Worm (Caenorhabditis elegans) whole organism, L3 larva: ENCODE results near the gene F54C8.1.
A peak's percentile ranks its signal among the peaks of the same experiment; 100 is the strongest.

Experiments used
- ZK546.5 ChIP-seq: sonication (generic microtip); optimal IDR thresholded peaks from 2 replicates; lab custom pipeline; 2017; ENCODE audit warnings: missing biosample characterization, missing genetic modification characterization
- ama-1 ChIP-seq: fragments of 150-350 bp; optimal IDR thresholded peaks from 2 replicates; lab custom pipeline; 2018
- ceh-16 ChIP-seq: sonication (generic microtip); optimal IDR thresholded peaks from 2 replicates; lab custom pipeline; 2017; ENCODE audit warnings: missing biosample characterization, missing genetic modification characterization
- ceh-28 ChIP-seq: fragments of 150-350 bp; optimal IDR thresholded peaks from 2 replicates; lab custom pipeline; 2014; ENCODE audit warnings: missing biosample characterization, missing genetic modification reagents, missing genetic modification characterization
- ceh-82 ChIP-seq: fragments of 150-350 bp; optimal IDR thresholded peaks from 2 replicates; lab custom pipeline; 2014; ENCODE audit warnings: missing biosample characterization, missing genetic modification characterization
- ceh-9 ChIP-seq: sonication (generic microtip); optimal IDR thresholded peaks from 2 replicates; lab custom pipeline; 2018; ENCODE audit warnings: missing biosample characterization, missing genetic modification characterization
- daf-12 ChIP-seq: fragments of 150-350 bp; optimal IDR thresholded peaks from 2 replicates; lab custom pipeline; 2014; ENCODE audit warnings: missing biosample characterization, missing genetic modification reagents, missing genetic modification characterization
- egl-5 ChIP-seq: fragments of 150-350 bp; optimal IDR thresholded peaks from 2 replicates; lab custom pipeline; 2017; ENCODE audit warnings: missing biosample characterization, missing genetic modification reagents, missing genetic modification characterization, inconsistent platforms
- elt-2 ChIP-seq: sonication (generic microtip); optimal IDR thresholded peaks from 2 replicates; lab custom pipeline; 2016; ENCODE audit warnings: missing genetic modification reagents, mild to moderate bottlenecking, missing genetic modification characterization, missing compliant biosample characterization
- elt-3 ChIP-seq, 3 experiments: fragments of 150-350 bp in 1 of 3; sonication (generic microtip) in 2 of 3; optimal IDR thresholded peaks; 2 replicates in 2 of 3; 4 replicates in 1 of 3; lab custom pipeline; 2014 to 2017; ENCODE audit warnings: missing biosample characterization in 3 of 3, missing genetic modification characterization in 3 of 3
- fkh-10 ChIP-seq: sonication (generic microtip); optimal IDR thresholded peaks from 2 replicates; lab custom pipeline; 2017; ENCODE audit warnings: missing biosample characterization, missing genetic modification reagents, missing genetic modification characterization
- fkh-2 ChIP-seq: fragments of 150-350 bp; optimal IDR thresholded peaks from 2 replicates; lab custom pipeline; 2014; ENCODE audit warnings: missing biosample characterization, missing genetic modification reagents, missing genetic modification characterization
- fos-1 ChIP-seq: fragments of 150-350 bp; optimal IDR thresholded peaks from 2 replicates; lab custom pipeline; 2014; ENCODE audit warnings: missing biosample characterization, missing genetic modification characterization
- jun-1 ChIP-seq: fragments of 150-350 bp; optimal IDR thresholded peaks from 2 replicates; lab custom pipeline; 2014; ENCODE audit warnings: missing biosample characterization, missing genetic modification reagents, missing genetic modification characterization
- lin-15B ChIP-seq: fragments of 150-350 bp; optimal IDR thresholded peaks from 2 replicates; lab custom pipeline; 2014; ENCODE audit warnings: missing biosample characterization, missing genetic modification characterization
- lin-39 ChIP-seq: fragments of 150-350 bp; optimal IDR thresholded peaks from 2 replicates; lab custom pipeline; 2018; ENCODE audit warnings: missing biosample characterization, missing genetic modification reagents, missing genetic modification characterization
- mdl-1 ChIP-seq: fragments of 150-350 bp; optimal IDR thresholded peaks from 2 replicates; lab custom pipeline; 2014; ENCODE audit warnings: missing biosample characterization, missing genetic modification characterization
- nfya-1 ChIP-seq: sonication (generic microtip); optimal IDR thresholded peaks from 2 replicates; lab custom pipeline; 2017; ENCODE audit warnings: missing genetic modification characterization, mild to moderate bottlenecking, missing compliant biosample characterization, antibody characterized with exemption, moderate library complexity; ENCODE audit not compliant: insufficient read depth
- nhr-11 ChIP-seq: fragments of 150-350 bp; optimal IDR thresholded peaks from 2 replicates; lab custom pipeline; 2014; ENCODE audit warnings: missing biosample characterization, missing genetic modification characterization
- nhr-12 ChIP-seq: fragments of 150-350 bp; optimal IDR thresholded peaks from 2 replicates; lab custom pipeline; 2014; ENCODE audit warnings: missing biosample characterization, missing genetic modification characterization
- nhr-23 ChIP-seq: fragments of 150-350 bp; optimal IDR thresholded peaks from 2 replicates; lab custom pipeline; 2014; ENCODE audit warnings: missing biosample characterization, missing genetic modification reagents, missing genetic modification characterization
- nhr-25 ChIP-seq: sonication (generic microtip); optimal IDR thresholded peaks from 2 replicates; lab custom pipeline; 2017; ENCODE audit warnings: missing biosample characterization, missing genetic modification characterization
- nhr-28 ChIP-seq: fragments of 150-350 bp; optimal IDR thresholded peaks from 2 replicates; lab custom pipeline; 2014; ENCODE audit warnings: missing biosample characterization, missing genetic modification characterization
- nhr-67 ChIP-seq: fragments of 150-350 bp; optimal IDR thresholded peaks from 2 replicates; lab custom pipeline; 2014; ENCODE audit warnings: missing biosample characterization, missing genetic modification characterization
- nhr-76 ChIP-seq: fragments of 150-350 bp; sonication (generic microtip); optimal IDR thresholded peaks from 5 replicates; lab custom pipeline; 2014; ENCODE audit warnings: missing biosample characterization, missing genetic modification characterization
- nhr-77 ChIP-seq: fragments of 150-350 bp; optimal IDR thresholded peaks from 2 replicates; lab custom pipeline; 2014; ENCODE audit warnings: missing biosample characterization, missing genetic modification characterization
- pha-4 ChIP-seq: fragments of 150-350 bp; optimal IDR thresholded peaks from 2 replicates; lab custom pipeline; 2014; ENCODE audit warnings: missing biosample characterization, missing genetic modification reagents, missing genetic modification characterization
- pqm-1 ChIP-seq: fragments of 150-350 bp; optimal IDR thresholded peaks from 2 replicates; lab custom pipeline; 2017; ENCODE audit warnings: missing biosample characterization, missing genetic modification characterization, inconsistent platforms
- tbx-2 ChIP-seq: sonication (generic microtip); optimal IDR thresholded peaks from 2 replicates; lab custom pipeline; 2016; ENCODE audit warnings: mild to moderate bottlenecking, missing genetic modification characterization, missing compliant biosample characterization
- unc-39 ChIP-seq: sonication (generic microtip); optimal IDR thresholded peaks from 4 replicates; lab custom pipeline; 2017; ENCODE audit warnings: missing biosample characterization, missing genetic modification characterization
- unc-62 ChIP-seq: fragments of 150-350 bp; sonication (generic microtip); optimal IDR thresholded peaks from 4 replicates; lab custom pipeline; 2014; ENCODE audit warnings: missing biosample characterization, missing genetic modification reagents, missing genetic modification characterization
- zag-1 ChIP-seq: fragments of 150-350 bp; optimal IDR thresholded peaks from 2 replicates; lab custom pipeline; 2014; ENCODE audit warnings: missing biosample characterization, missing genetic modification characterization
- ztf-4 ChIP-seq: fragments of 150-350 bp; optimal IDR thresholded peaks from 2 replicates; lab custom pipeline; 2014; ENCODE audit warnings: missing biosample characterization, missing genetic modification characterization

F54C8.1 gene

DNA sequence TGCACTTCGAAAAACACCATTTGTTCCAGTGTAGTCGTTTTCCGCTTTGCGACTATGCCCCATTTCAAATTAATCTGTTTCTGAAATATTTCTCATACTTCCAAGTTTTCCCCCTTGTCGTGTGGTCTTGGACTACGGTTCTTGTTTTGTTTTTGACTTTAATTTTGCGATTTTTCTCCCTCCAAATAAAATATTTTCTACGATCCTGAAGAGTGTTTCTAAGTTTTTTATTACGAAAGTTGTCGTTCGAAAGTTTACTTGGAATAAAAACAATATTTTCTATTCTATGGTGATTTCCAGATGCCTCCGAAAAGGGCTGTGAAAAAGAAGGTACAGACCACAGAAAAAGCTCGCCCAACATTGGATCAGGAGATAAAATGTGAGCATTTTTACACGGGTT lies 28.4 kb downstream of the F54C8.1 start, which contains the start of gene tag-342:
TSS of gene tag-342 (plus strand) at position 301 of the 400 bp plus-strand sequence.
- TF ChIP-seq ceh-16 (tag; lab: Kevin White, UChicago) (no peak), nhr-12 (no peak), elt-3 (tag; optimal IDR thresholded peaks at IDR 0.05; lab: Kevin White, UChicago) (no peak), ceh-82 (no peak), elt-2 (tag; lab: Kevin White, UChicago) (no peak), unc-62 (no peak), nhr-67 (tag; lab: Kevin White, UChicago) (no peak), unc-39 (tag; lab: Kevin White, UChicago) (no peak), ceh-9 (tag; lab: Kevin White, UChicago) (no peak), ama-1 (lab: Kevin White, UChicago) (no peak), egl-5 (tag; lab: Kevin White, UChicago) (no peak), ceh-28 (no peak), nhr-11 (no peak), ZK546.5 (no peak), fos-1 (tag; lab: Kevin White, UChicago) (no peak), fkh-10 (GFP tag; lab: Kevin White, UChicago) (no peak)
- TF ChIP-seq, all 47 proteins: peak for 0

DNA sequence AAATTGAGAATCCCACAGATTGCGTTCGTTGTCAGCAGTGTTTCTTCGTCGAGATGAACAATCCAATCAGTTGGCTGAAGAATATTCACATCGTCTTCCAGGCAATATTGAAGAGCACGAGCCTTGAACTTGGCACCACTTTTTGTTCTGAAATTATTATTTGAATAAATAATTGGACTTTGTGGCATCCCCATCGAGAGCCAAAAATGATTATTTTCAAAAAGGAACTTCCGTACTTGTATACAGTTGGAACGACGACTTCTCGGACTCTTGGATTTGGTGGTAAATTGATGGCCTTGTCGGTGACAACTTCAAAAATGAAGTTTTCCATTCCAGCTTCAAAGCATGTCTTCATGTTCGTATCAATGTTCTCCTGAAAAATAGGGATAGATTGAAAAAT lies 32.5 kb downstream of the F54C8.1 start:
- TF ChIP-seq elt-2 (tag; lab: Kevin White, UChicago): no peak

DNA sequence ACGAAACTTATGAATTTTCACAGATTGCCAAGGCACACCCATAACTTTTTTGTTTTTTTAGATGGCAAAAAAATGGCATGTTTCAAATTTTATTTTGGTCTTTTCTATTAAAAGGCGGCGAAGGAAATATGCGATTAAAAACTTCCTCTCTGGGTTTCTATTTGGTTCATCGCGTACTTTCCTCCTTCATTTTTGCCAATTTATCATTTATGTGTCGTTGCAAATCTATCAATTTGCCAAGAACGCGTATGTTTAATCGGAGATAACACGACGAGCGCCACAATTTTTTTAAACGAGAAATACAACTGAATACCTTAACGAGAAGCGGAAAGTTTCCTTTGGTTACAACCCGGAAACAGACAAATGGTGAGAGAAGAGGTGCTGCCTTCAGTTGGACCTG lies 33.0 kb downstream of the F54C8.1 start:
- TF ChIP-seq elt-2 (tag; lab: Kevin White, UChicago) (peak; percentile 44), nhr-67 (tag; lab: Kevin White, UChicago) (no peak)

DNA sequence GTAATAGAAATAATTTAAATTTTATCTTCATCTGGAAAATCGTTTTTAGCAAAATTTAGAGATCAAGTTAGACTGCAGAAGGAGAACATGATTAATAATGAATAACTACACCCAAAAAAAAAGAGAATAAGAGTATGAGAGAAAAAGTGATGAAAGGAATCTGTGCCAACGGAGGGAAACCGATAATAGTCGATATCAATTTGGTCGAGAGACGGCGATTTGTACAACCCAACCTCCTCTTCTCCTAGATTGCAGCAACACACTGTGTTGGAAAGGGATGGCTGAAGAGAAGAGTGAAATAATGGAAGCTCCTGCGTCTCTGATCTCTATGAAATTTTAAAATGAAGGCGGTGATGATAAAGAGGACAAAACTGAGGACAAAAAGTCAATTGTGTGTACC lies 35.0 kb downstream of the F54C8.1 start:
- TF ChIP-seq nhr-76 (tag; lab: Kevin White, UChicago): no peak
- no peak for TF ChIP-seq daf-12 (tag; lab: Kevin White, UChicago)
- no peak for TF ChIP-seq nhr-23 (tag; lab: Kevin White, UChicago)
- TF ChIP-seq fkh-10 (GFP tag; lab: Kevin White, UChicago): no peak
- TF ChIP-seq pqm-1 (tag; lab: Kevin White, UChicago): peak; percentile 20
- TF ChIP-seq tbx-2 (tag; lab: Kevin White, UChicago): no peak
- peak; percentile 77 for TF ChIP-seq elt-2 (tag; lab: Kevin White, UChicago)
- TF ChIP-seq jun-1 (tag; lab: Kevin White, UChicago): peak; percentile 85
- TF ChIP-seq egl-5 (tag; lab: Kevin White, UChicago): no peak
- TF ChIP-seq, all 47 proteins: peak for 3

DNA sequence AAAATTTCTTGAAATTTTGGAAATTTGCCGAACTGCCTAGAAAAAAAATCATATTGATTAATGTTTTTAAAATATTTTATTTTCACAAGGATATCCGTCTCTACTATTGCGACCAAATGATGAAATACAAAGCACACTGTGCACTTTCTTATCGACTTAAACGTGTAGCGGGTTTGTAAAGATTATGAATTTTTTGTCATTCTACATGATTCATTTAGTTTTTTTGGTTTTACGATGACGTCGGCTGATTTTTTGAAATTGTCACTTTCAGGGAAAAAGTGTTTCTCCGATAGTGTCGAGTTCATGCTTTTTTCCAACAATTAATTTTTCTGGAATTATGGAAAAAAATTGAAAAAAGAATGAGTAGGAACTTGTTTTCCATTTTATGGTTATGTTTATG lies 37.1 kb downstream of the F54C8.1 start:
- no peak for TF ChIP-seq fkh-2 (tag; lab: Kevin White, UChicago)
- no peak for TF ChIP-seq nhr-28
- TF ChIP-seq pqm-1 (tag; lab: Kevin White, UChicago): peak; percentile 17
- TF ChIP-seq elt-2 (tag; lab: Kevin White, UChicago): peak; percentile 18

DNA sequence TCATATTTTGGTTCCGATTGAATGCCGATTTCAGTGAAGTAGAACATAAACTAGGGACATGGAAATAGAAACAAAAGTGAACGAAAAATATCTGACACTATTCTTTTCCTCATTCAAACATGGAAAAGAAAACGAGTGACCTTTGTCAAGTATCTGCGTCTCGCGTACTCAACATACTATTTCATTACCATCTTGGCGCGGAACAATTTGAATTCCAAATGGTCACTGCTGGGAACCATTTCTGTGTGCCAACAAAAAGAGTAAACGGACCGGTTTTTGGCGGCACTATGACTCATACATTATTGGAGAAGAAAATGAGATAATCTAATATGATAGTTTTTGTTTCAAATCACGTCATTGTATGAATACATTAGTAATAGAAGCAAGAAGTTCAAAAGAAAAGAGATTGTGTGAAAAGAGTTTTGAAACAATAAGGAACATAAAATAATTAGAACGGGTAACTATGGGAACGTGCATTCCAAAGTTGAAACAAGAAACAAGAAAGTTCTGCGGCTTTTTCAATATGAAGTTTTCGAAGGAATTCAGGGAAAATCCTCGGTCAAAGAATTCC lies 43.0 kb downstream of the F54C8.1 start:
- TF ChIP-seq nhr-76 (tag; lab: Kevin White, UChicago): no peak
- TF ChIP-seq pha-4 (tag; lab: Kevin White, UChicago): peak; percentile 18
- no peak for TF ChIP-seq zag-1 (tag; lab: Kevin White, UChicago)
- no peak for TF ChIP-seq ceh-82
- TF ChIP-seq nfya-1 (tag; lab: Kevin White, UChicago): no peak
- TF ChIP-seq nhr-25 (tag; lab: Kevin White, UChicago): peak; percentile 53
- no peak for TF ChIP-seq mdl-1
- no peak for TF ChIP-seq tbx-2 (tag; lab: Kevin White, UChicago)
- no peak for TF ChIP-seq nhr-77

DNA sequence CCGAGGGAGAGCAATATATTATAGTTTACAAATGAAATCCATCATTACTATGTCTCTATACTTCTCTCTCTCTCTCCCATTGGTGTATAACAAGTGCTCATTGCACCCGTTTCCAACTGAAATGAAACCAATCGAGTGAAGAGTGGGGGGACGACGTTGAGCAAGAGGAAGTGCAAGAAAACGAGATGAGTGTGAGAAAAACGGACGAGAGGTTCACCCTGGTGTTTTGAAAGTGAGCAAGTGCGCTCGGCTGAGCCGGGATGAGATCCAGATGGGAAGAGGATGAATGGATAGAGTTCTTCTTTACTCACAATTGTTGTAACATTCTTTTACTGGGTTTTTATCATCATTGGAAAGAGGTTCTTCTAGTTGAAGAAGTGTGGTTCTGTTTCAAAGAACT lies 44.2 kb downstream of the F54C8.1 start:
- TF ChIP-seq nfya-1 (tag; lab: Kevin White, UChicago) (peak; percentile 65), ztf-4 (tag; lab: Kevin White, UChicago) (no peak), lin-15B (tag; lab: Kevin White, UChicago) (peak; percentile 57), lin-39 (tag; lab: Kevin White, UChicago) (peak; percentile 0)
